Fruit fly (Drosophila melanogaster): ENCODE results near the gene ebd1.

- no peak for TF ChIP-seq Crg-1 (GFP tag; optimal IDR thresholded peaks at IDR 0.05)
- no peak for TF ChIP-seq cnc (optimal IDR thresholded peaks at IDR 0.05)
- TF ChIP-seq Hr96 (GFP tag; optimal IDR thresholded peaks at IDR 0.05), result no peak
Measured at dm6 chr3L:728579-728978, 43.2 kb upstream of the ebd1 start.
